Worm (Caenorhabditis elegans): ENCODE measurements around the gene pitr-3.

ce11 chrV:9125345-9125744 is 15.9 kb downstream of the pitr-3 start, which contains the start of gene F21C10.5:
- TF ChIP-seq lsy-2 (tag; optimal IDR thresholded peaks at IDR 0.05): no peak
- no peak for TF ChIP-seq mdl-1 (tag; optimal IDR thresholded peaks at IDR 0.05)
- TF ChIP-seq sma-3 (GFP tag; optimal IDR thresholded peaks at IDR 0.05): no peak
- TF ChIP-seq ztf-4 (tag; optimal IDR thresholded peaks at IDR 0.05): no peak
- no peak for TF ChIP-seq nhr-25 (tag; optimal IDR thresholded peaks at IDR 0.05)
- no peak for TF ChIP-seq nhr-6 (tag; optimal IDR thresholded peaks at IDR 0.05)
- no peak for TF ChIP-seq snpc-4 (tag; optimal IDR thresholded peaks at IDR 0.05)
- no peak for TF ChIP-seq fos-1 (tag; optimal IDR thresholded peaks at IDR 0.05)
- no peak for TF ChIP-seq egl-27 (tag; optimal IDR thresholded peaks at IDR 0.05)

All from whole organism, L2 larva.